Worm (Caenorhabditis elegans): ENCODE data around the gene C01G6.9.
A peak's percentile ranks its signal among the peaks of the same experiment; 100 is the strongest.

C01G6.9 gene

DNA sequence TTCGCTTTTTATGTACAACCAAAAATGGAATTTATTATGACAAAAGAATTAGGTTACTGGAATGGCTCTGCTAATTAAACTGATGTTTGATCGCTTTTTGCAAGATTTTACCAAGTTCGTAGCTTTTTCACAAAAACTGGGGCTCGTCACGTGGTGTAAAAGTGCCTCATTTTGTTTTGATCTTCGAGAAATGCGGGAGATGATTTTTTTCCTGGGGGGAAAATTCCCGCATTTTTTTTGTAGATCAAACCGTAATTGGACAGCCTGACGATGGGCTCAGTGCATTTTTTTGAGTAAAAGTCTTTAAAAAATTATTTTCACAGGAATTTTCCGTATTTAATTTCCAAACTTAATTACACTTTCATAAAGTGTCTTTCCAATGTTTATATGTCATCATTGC is 6.5 kb downstream of the C01G6.9 start:
- TF ChIP-seq blmp-1 (tag; optimal IDR thresholded peaks at IDR 0.05) (no peak), unc-39 (tag; optimal IDR thresholded peaks at IDR 0.05) (no peak), zip-8 (tag; optimal IDR thresholded peaks at IDR 0.05) (no peak), lin-32 (GFP tag; optimal IDR thresholded peaks at IDR 0.05) (no peak), nhr-28 (tag; optimal IDR thresholded peaks at IDR 0.05) (no peak)

DNA sequence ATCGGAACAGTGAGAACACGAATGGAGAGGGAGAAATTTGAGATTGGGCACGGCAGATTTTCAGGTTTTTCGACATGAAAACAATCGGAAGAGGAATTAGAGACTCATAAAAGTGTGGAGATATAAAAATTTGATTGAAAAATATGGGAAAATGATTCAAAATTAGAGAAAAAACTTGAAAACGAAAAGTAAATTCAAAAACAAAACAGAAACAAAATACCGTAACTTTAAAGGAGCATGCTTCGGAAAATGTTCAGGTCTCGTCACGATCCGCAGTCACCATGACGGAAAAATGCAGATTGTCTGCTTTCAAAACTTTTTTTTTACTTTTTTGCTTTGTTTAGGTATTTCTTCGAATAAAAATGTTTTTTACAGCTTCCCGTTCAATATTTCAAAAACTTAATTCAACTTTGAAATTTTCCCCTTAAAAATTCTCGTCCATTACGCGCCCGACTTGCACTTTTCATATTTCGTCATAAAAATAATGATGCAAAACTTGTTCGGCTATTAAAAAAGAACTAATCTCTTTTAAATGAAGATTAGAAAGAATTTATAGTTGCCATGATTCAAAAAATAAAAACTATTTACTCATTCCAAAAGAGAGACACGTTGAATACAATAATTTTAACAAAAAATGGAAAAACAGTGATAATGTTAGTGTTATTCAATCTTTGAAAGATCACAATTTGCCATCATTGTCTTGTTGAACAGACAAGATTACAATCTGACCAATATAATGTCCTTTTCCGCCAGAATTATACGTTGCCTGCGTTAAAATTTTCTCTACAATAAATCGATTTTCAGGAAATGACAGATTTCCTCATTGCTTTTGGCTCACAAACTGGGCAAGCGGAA is 10.2 kb downstream of the C01G6.9 start, which contains the start of gene mtrr-1:
Gene mtrr-1, plus strand, starts transcription at position 805 of the 855 bp plus-strand sequence.
- peak; percentile 4 for TF ChIP-seq lsy-2 (tag; optimal IDR thresholded peaks at IDR 0.05)
- TF ChIP-seq drap-1 (GFP tag; optimal IDR thresholded peaks at IDR 0.05), result no peak
- no peak for TF ChIP-seq bed-3 (GFP tag; optimal IDR thresholded peaks at IDR 0.05)
- TF ChIP-seq mls-2 (tag; optimal IDR thresholded peaks at IDR 0.05), result no peak
- TF ChIP-seq elt-3 (tag; optimal IDR thresholded peaks at IDR 0.05), result no peak
- TF ChIP-seq ceh-83 (GFP tag; optimal IDR thresholded peaks at IDR 0.05), result peak; percentile 30
- TF ChIP-seq elt-1 (tag; optimal IDR thresholded peaks at IDR 0.05; ENCODE audit: borderline replicate concordance, insufficient read depth), result peak; percentile 20
- TF ChIP-seq nhr-237 (tag; optimal IDR thresholded peaks at IDR 0.05), result no peak
- TF ChIP-seq nhr-2 (tag; optimal IDR thresholded peaks at IDR 0.05), result no peak
- no peak for TF ChIP-seq flh-1 (GFP tag; optimal IDR thresholded peaks at IDR 0.05)
- TF ChIP-seq tbx-8 (GFP tag; optimal IDR thresholded peaks at IDR 0.05), result no peak
- no peak for TF ChIP-seq sptf-1 (tag; optimal IDR thresholded peaks at IDR 0.05)
- no peak for TF ChIP-seq snpc-4 (tag; optimal IDR thresholded peaks at IDR 0.05)
- no peak for TF ChIP-seq ztf-11 (tag; optimal IDR thresholded peaks at IDR 0.05)
- TF ChIP-seq unc-62 (GFP tag; optimal IDR thresholded peaks at IDR 0.05), result no peak
- no peak for TF ChIP-seq mep-1 (tag; optimal IDR thresholded peaks at IDR 0.05)

DNA sequence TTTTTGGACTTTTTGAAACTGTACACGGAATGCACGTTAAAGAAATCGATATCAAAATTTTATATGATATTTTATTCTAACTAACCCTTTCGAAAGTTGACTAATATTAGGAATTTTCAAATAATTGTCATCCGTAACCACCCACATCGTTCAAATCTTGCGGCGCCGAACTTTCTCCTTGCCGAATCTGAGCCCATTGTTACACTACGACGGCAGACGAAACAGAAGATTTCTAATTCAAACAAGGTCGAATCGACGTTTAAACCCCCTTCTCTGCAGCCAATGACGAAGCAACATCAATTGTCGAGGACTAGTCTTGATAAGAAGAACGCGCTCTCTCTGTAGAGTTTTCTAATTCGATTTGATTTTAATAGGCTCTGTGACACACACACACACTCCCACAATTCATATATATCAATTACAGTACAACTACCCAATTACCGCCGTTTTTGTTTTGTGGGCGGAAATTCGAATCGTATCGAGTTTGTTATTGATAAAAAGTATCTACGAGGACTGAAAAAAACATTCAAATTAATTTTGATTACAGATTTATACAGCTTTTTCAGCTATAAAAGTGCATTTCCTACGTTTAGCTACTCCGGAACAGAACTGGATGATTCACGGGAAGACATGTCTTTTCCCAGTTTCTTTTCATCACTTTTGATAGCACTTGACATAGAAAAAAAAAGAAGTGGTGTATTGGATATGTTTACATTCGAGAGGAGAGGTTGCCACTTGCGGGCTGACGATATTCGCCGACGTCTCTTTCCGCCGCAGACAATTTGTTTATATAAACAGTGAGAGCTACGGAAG is 11.1 kb downstream of the C01G6.9 start:
- TF ChIP-seq zip-8 (tag; optimal IDR thresholded peaks at IDR 0.05), result no peak
- no peak for TF ChIP-seq cnd-1 (tag; optimal IDR thresholded peaks at IDR 0.05)
- peak; percentile 5 for TF ChIP-seq nhr-2 (tag; optimal IDR thresholded peaks at IDR 0.05)
- peak; percentile 8 for TF ChIP-seq ces-1 (GFP tag; optimal IDR thresholded peaks at IDR 0.05)
- peak; percentile 84 for TF ChIP-seq pha-4 (tag; optimal IDR thresholded peaks at IDR 0.05)
- no peak for TF ChIP-seq snpc-4 (tag; optimal IDR thresholded peaks at IDR 0.05)

- TF ChIP-seq unc-62 (GFP tag; optimal IDR thresholded peaks at IDR 0.05) (peak; percentile 83), unc-120 (tag; optimal IDR thresholded peaks at IDR 0.05; ENCODE audit: poor library complexity, severe bottlenecking) (no peak), elt-3 (tag; optimal IDR thresholded peaks at IDR 0.05) (no peak), lin-13 (tag; optimal IDR thresholded peaks at IDR 0.05) (no peak), nhr-237 (tag; optimal IDR thresholded peaks at IDR 0.05) (no peak), sptf-1 (tag; optimal IDR thresholded peaks at IDR 0.05) (no peak), pha-4 (tag; optimal IDR thresholded peaks at IDR 0.05) (no peak), sem-2 (GFP tag; optimal IDR thresholded peaks at IDR 0.05) (no peak), ham-2 (GFP tag; optimal IDR thresholded peaks at IDR 0.05) (no peak), ces-1 (GFP tag; optimal IDR thresholded peaks at IDR 0.05) (peak; percentile 34), flh-1 (GFP tag; optimal IDR thresholded peaks at IDR 0.05) (no peak), mab-5 (tag; optimal IDR thresholded peaks at IDR 0.05) (no peak), hlh-1 (tag; optimal IDR thresholded peaks at IDR 0.05) (peak; percentile 85)
Observed at ce11 chrII:9283668-9284357, 11.8 kb downstream of the C01G6.9 start.

Measured in whole organism, mixed stage, embryonic.